Fruit fly (Drosophila melanogaster) whole organism, embryonic: Measurements from ENCODE around the gene CG6607.

Experiments used
- Aef1 ChIP-seq: fragments of 200-800 bp; sonication (Bioruptor generic); IDR thresholded peaks from 3 replicates; pipeline ENCODE4 v1.3.6; 2022; ENCODE audit warnings: missing biosample characterization, missing genetic modification characterization
- Asciz ChIP-seq: fragments of 200-800 bp; sonication (Bioruptor generic); optimal IDR thresholded peaks from 2 replicates; lab custom pipeline; 2017; ENCODE audit warnings: missing biosample characterization, mild to moderate bottlenecking, missing genetic modification characterization, missing genetic modification reagents
- Bteb2 ChIP-seq: fragments of 200-800 bp; sonication (Bioruptor generic); optimal IDR thresholded peaks from 2 replicates; lab custom pipeline; 2016; ENCODE audit warnings: missing biosample characterization, missing genetic modification characterization
- CG10274 ChIP-seq: fragments of 200-800 bp; sonication (Bioruptor generic); optimal IDR thresholded peaks from 3 replicates; lab custom pipeline; 2017; ENCODE audit warnings: missing biosample characterization, mild to moderate bottlenecking, missing genetic modification characterization
- CG10959 ChIP-seq: fragments of 200-800 bp; sonication (Bioruptor generic); IDR thresholded peaks from 2 replicates; pipeline ENCODE4 v1.3.6; 2022; ENCODE audit warnings: missing biosample characterization, missing genetic modification characterization
- CG10979 ChIP-seq: fragments of 200-800 bp; sonication (Bioruptor generic); optimal IDR thresholded peaks from 2 replicates; lab custom pipeline; 2018; ENCODE audit warnings: missing biosample characterization, mild to moderate bottlenecking, missing genetic modification characterization, moderate library complexity
- CG11247 ChIP-seq: fragments of 200-800 bp; sonication (Bioruptor generic); IDR thresholded peaks from 2 replicates; pipeline ENCODE4 v1.3.6; 2022; ENCODE audit warnings: missing biosample characterization, missing genetic modification characterization
- CG12744 ChIP-seq: fragments of 200-800 bp; sonication (Bioruptor generic); optimal IDR thresholded peaks from 2 replicates; lab custom pipeline; 2016; ENCODE audit warnings: missing biosample characterization, missing genetic modification characterization
- CG12769 ChIP-seq: fragments of 200-800 bp; sonication (Bioruptor generic); optimal IDR thresholded peaks from 2 replicates; lab custom pipeline; 2019; ENCODE audit warnings: missing biosample characterization, mild to moderate bottlenecking, missing genetic modification characterization, moderate library complexity
- CG14667 ChIP-seq: fragments of 200-800 bp; sonication (Bioruptor generic); IDR thresholded peaks from 2 replicates; pipeline ENCODE4 v1.3.6; 2022; ENCODE audit warnings: missing biosample characterization, missing genetic modification characterization
- CG15514 ChIP-seq: fragments of 200-800 bp; sonication (Bioruptor generic); optimal IDR thresholded peaks from 3 replicates; lab custom pipeline; 2017; ENCODE audit warnings: missing biosample characterization, missing genetic modification characterization, mild to moderate bottlenecking, moderate library complexity, missing genetic modification reagents
- CG1602 ChIP-seq: fragments of 200-800 bp; sonication (Bioruptor generic); optimal IDR thresholded peaks from 3 replicates; lab custom pipeline; 2016; ENCODE audit warnings: missing biosample characterization, missing genetic modification characterization
- CG3163 ChIP-seq: fragments of 200-800 bp; sonication (Bioruptor generic); optimal IDR thresholded peaks from 3 replicates; lab custom pipeline; 2016; ENCODE audit warnings: missing biosample characterization, missing genetic modification characterization
- CG33557 ChIP-seq: fragments of 200-800 bp; sonication (Bioruptor generic); optimal IDR thresholded peaks from 2 replicates; lab custom pipeline; 2019; ENCODE audit warnings: missing biosample characterization, mild to moderate bottlenecking, missing genetic modification characterization, moderate library complexity
- CG3838 ChIP-seq: fragments of 200-800 bp; sonication (Bioruptor generic); optimal IDR thresholded peaks from 3 replicates; lab custom pipeline; 2016; ENCODE audit warnings: missing biosample characterization, missing genetic modification characterization
- CG4328 ChIP-seq: fragments of 200-800 bp; sonication (Bioruptor generic); optimal IDR thresholded peaks from 3 replicates; lab custom pipeline; 2017; ENCODE audit warnings: missing biosample characterization, missing genetic modification reagents, missing genetic modification characterization
- CG4424 ChIP-seq: fragments of 200-800 bp; sonication (Bioruptor generic); optimal IDR thresholded peaks from 3 replicates; lab custom pipeline; 2016; ENCODE audit warnings: missing biosample characterization, missing genetic modification characterization
- CG6689 ChIP-seq: fragments of 200-800 bp; sonication (Bioruptor generic); IDR thresholded peaks from 2 replicates; pipeline ENCODE4 v1.3.6; 2022; ENCODE audit warnings: missing biosample characterization, missing genetic modification characterization
- CG7963 ChIP-seq: fragments of 200-800 bp; sonication (Bioruptor generic); IDR thresholded peaks from 3 replicates; pipeline ENCODE4 v1.3.6; 2022; ENCODE audit warnings: missing biosample characterization, missing genetic modification characterization; ENCODE audit not compliant: partially characterized antibody
- CG7987 ChIP-seq: fragments of 200-800 bp; sonication (Bioruptor generic); optimal IDR thresholded peaks from 2 replicates; lab custom pipeline; 2018; ENCODE audit warnings: missing biosample characterization, mild to moderate bottlenecking, missing genetic modification characterization, moderate library complexity
- CTCF ChIP-seq: fragments of 200-800 bp; sonication (Bioruptor generic); optimal IDR thresholded peaks from 2 replicates; lab custom pipeline; 2017; ENCODE audit warnings: missing biosample characterization, mild to moderate bottlenecking, missing genetic modification characterization, moderate library complexity
- Chrac-16 ChIP-seq: fragments of 200-800 bp; sonication (Bioruptor generic); optimal IDR thresholded peaks from 3 replicates; lab custom pipeline; 2016; ENCODE audit warnings: missing biosample characterization, missing genetic modification characterization
- D19A ChIP-seq: fragments of 200-800 bp; optimal IDR thresholded peaks from 3 replicates; lab custom pipeline; 2019; ENCODE audit warnings: missing biosample characterization, mild to moderate bottlenecking, missing genetic modification characterization, moderate library complexity
- Dbx ChIP-seq: fragments of 200-800 bp; sonication (Bioruptor generic); IDR thresholded peaks from 3 replicates; pipeline ENCODE4 v1.3.6; 2022; ENCODE audit warnings: missing biosample characterization, missing genetic modification characterization
- Dek ChIP-seq: fragments of 200-800 bp; sonication (Bioruptor generic); optimal IDR thresholded peaks from 3 replicates; lab custom pipeline; 2019; ENCODE audit warnings: missing biosample characterization, mild to moderate bottlenecking, missing genetic modification characterization, moderate library complexity
- Dip2 ChIP-seq: fragments of 200-800 bp; sonication (Bioruptor generic); IDR thresholded peaks from 2 replicates; pipeline ENCODE4 v1.3.6; 2022; ENCODE audit warnings: missing biosample characterization, missing genetic modification characterization
- Dll ChIP-seq: fragments of 200-800 bp; sonication (Bioruptor generic); IDR thresholded peaks from 4 replicates; pipeline ENCODE4 v1.3.6; 2022; ENCODE audit warnings: missing biosample characterization, missing genetic modification characterization; ENCODE audit not compliant: partially characterized antibody
- Ets97D ChIP-seq: fragments of 200-800 bp; sonication (Bioruptor generic); optimal IDR thresholded peaks from 3 replicates; lab custom pipeline; 2016; ENCODE audit warnings: missing biosample characterization, missing genetic modification characterization
- HLH54F ChIP-seq: fragments of 200-800 bp; sonication (Bioruptor generic); optimal IDR thresholded peaks from 3 replicates; lab custom pipeline; 2016; ENCODE audit warnings: missing biosample characterization, missing genetic modification characterization
- Hmr ChIP-seq: fragments of 200-800 bp; sonication (Bioruptor generic); optimal IDR thresholded peaks from 3 replicates; lab custom pipeline; 2017; ENCODE audit warnings: mild to moderate bottlenecking, missing biosample characterization, missing genetic modification reagents, missing genetic modification characterization
- MTF-1 ChIP-seq: fragments of 200-800 bp; sonication (Bioruptor generic); optimal IDR thresholded peaks from 2 replicates; lab custom pipeline; 2018; ENCODE audit warnings: missing biosample characterization, mild to moderate bottlenecking, missing genetic modification characterization, borderline replicate concordance
- Meics ChIP-seq: fragments of 200-800 bp; sonication (Bioruptor generic); optimal IDR thresholded peaks from 2 replicates; lab custom pipeline; 2017; ENCODE audit warnings: missing biosample characterization, mild to moderate bottlenecking, missing genetic modification characterization
- NK7.1 ChIP-seq: fragments of 200-800 bp; sonication (Bioruptor generic); optimal IDR thresholded peaks from 3 replicates; lab custom pipeline; 2016; ENCODE audit warnings: missing biosample characterization, missing genetic modification characterization
- Sox100B ChIP-seq: fragments of 200-800 bp; sonication (Bioruptor generic); optimal IDR thresholded peaks from 3 replicates; lab custom pipeline; 2018; ENCODE audit warnings: missing biosample characterization, mild to moderate bottlenecking, missing genetic modification characterization
- TFAM ChIP-seq: fragments of 200-800 bp; sonication (Bioruptor generic); optimal IDR thresholded peaks from 2 replicates; lab custom pipeline; 2017; ENCODE audit warnings: missing biosample characterization, missing genetic modification characterization, inconsistent platforms
- YL-1 ChIP-seq: fragments of 200-800 bp; sonication (Bioruptor generic); optimal IDR thresholded peaks from 3 replicates; lab custom pipeline; 2017; ENCODE audit warnings: missing biosample characterization, mild to moderate bottlenecking, missing genetic modification characterization
- ato ChIP-seq: fragments of 200-800 bp; sonication (Bioruptor generic); IDR thresholded peaks from 2 replicates; pipeline ENCODE4 v1.3.6; 2022; ENCODE audit warnings: missing biosample characterization, missing genetic modification characterization; ENCODE audit not compliant: partially characterized antibody
- en ChIP-seq: fragments of 200-800 bp; sonication (Bioruptor generic); optimal IDR thresholded peaks from 2 replicates; lab custom pipeline; 2016; ENCODE audit warnings: missing biosample characterization, missing genetic modification characterization
- fd64A ChIP-seq: fragments of 200-800 bp; sonication (Bioruptor generic); optimal IDR thresholded peaks from 3 replicates; lab custom pipeline; 2018; ENCODE audit warnings: missing biosample characterization, mild to moderate bottlenecking, missing genetic modification characterization
- gsb-n ChIP-seq: fragments of 200-800 bp; sonication (Bioruptor generic); optimal IDR thresholded peaks from 3 replicates; lab custom pipeline; 2018; ENCODE audit warnings: missing biosample characterization, mild to moderate bottlenecking, missing genetic modification characterization
- h ChIP-seq: fragments of >200 bp; optimal IDR thresholded peaks from 2 replicates; lab custom pipeline; 2017
- hkb ChIP-seq, 2 experiments: fragments of 200-800 bp in 1 of 2; fragments of >200 bp in 1 of 2; sonication (Bioruptor generic) in 1 of 2; IDR thresholded peaks in 1 of 2; optimal IDR thresholded peaks in 1 of 2; 2 replicates each; pipeline versions ENCODE4 v1.3.6 to Lab custom; 2017 to 2022; ENCODE audit warnings: missing biosample characterization in 1 of 2, missing genetic modification characterization in 1 of 2
- nerfin-2 ChIP-seq: fragments of 200-800 bp; sonication (Bioruptor generic); IDR thresholded peaks from 2 replicates; pipeline ENCODE4 v1.3.6; 2022; ENCODE audit warnings: missing biosample characterization, missing genetic modification characterization; ENCODE audit not compliant: partially characterized antibody
- pan ChIP-seq, 4 experiments: fragments of >200 bp in 3 of 4; fragments of 200-800 bp in 1 of 4; sonication (Bioruptor generic) in 1 of 4; optimal IDR thresholded peaks in 3 of 4; IDR thresholded peaks in 1 of 4; 2 replicates each; pipeline versions ENCODE4 v1.3.6 to Lab custom; 2017 to 2022; ENCODE audit warnings: missing biosample characterization in 2 of 4, missing genetic modification characterization in 2 of 4, mixed read lengths in 1 of 4
- pb ChIP-seq: fragments of 200-800 bp; sonication (Bioruptor generic); optimal IDR thresholded peaks from 3 replicates; lab custom pipeline; 2016; ENCODE audit warnings: missing biosample characterization, missing genetic modification characterization
- sd ChIP-seq: fragments of 200-800 bp; sonication (Bioruptor generic); optimal IDR thresholded peaks from 3 replicates; lab custom pipeline; 2018; ENCODE audit warnings: missing biosample characterization, mild to moderate bottlenecking, missing genetic modification characterization, moderate library complexity
- sr ChIP-seq: fragments of 200-800 bp; sonication (Bioruptor generic); IDR thresholded peaks from 3 replicates; pipeline ENCODE4 v1.3.6; 2022; ENCODE audit warnings: missing biosample characterization, missing genetic modification characterization
- ttk ChIP-seq: fragments of 200-800 bp; sonication (Bioruptor generic); IDR thresholded peaks from 2 replicates; pipeline ENCODE4 v2.1.2; 2022; ENCODE audit warnings: missing biosample characterization, missing genetic modification characterization
- tup ChIP-seq: fragments of 200-800 bp; sonication (Bioruptor generic); optimal IDR thresholded peaks from 2 replicates; lab custom pipeline; 2016; ENCODE audit warnings: missing biosample characterization, mild to moderate bottlenecking, missing genetic modification characterization, moderate library complexity
- twi ChIP-seq: fragments of 200-800 bp; optimal IDR thresholded peaks from 2 replicates; lab custom pipeline; 2019; ENCODE audit warnings: missing biosample characterization, mild to moderate bottlenecking, missing genetic modification characterization, moderate library complexity
- tx ChIP-seq: fragments of 200-800 bp; sonication (Bioruptor generic); optimal IDR thresholded peaks from 2 replicates; lab custom pipeline; 2016; ENCODE audit warnings: missing biosample characterization, missing genetic modification characterization

The CG6607 gene

DNA sequence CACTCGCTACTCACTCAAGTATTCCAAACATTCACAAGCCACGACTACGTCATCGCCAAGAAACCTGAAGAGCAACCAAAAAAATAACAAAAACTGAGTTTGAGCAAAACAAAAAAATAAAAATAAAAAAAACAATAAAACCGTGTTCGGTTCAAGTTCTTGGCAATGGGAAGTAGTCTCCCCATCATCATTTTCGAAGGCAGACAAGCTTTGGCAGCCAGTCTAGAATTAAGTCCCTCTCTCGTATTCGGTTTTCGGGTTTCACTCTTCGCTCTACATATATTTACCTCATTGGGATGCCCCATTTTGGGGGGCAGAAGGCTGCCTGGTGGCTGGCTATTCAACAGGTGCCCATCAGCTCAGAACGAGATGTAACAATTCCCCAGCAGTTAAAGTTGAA, 22.0 kb downstream of the CG6607 start (continued):
- TF ChIP-seq hkb (optimal IDR thresholded peaks at IDR 0.05; lab: Kevin White, UChicago) (no peak), hkb (GFP tag; IDR thresholded peaks at IDR 0.05; lab: Robert Waterston, UW) (no peak), Aef1 (GFP tag; lab: Robert Waterston, UW) (no peak), CG4328 (GFP tag; lab: Kevin White, UChicago) (no peak), Sox100B (GFP tag; lab: Kevin White, UChicago) (no peak), gsb-n (tag; lab: Kevin White, UChicago) (no peak), Dll (GFP tag; lab: Robert Waterston, UW) (no peak), Asciz (no peak), CG7987 (GFP tag; lab: Kevin White, UChicago) (no peak), sr (no peak), CG11247 (GFP tag; lab: Robert Waterston, UW) (no peak), CG10274 (GFP tag; lab: Kevin White, UChicago) (no peak), CG6689 (GFP tag; lab: Robert Waterston, UW) (no peak), MTF-1 (GFP tag; lab: Kevin White, UChicago) (no peak), D19A (tag; lab: Kevin White, UChicago) (no peak), CG14667 (GFP tag; lab: Robert Waterston, UW) (no peak), CG7963 (GFP tag; lab: Robert Waterston, UW) (0 out of 3 replicates have a peak, but pooled peaks have one; percentile 27), NK7.1 (GFP tag; lab: Kevin White, UChicago) (no peak), nerfin-2 (GFP tag; lab: Robert Waterston, UW) (no peak), CG33557 (no peak), twi (no peak), h (lab: Kevin White, UChicago) (no peak), CG10979 (tag; lab: Kevin White, UChicago) (no peak), tup (no peak), YL-1 (GFP tag; lab: Kevin White, UChicago) (no peak), HLH54F (GFP tag; lab: Kevin White, UChicago) (no peak), Meics (GFP tag; lab: Kevin White, UChicago) (no peak), Dip2 (GFP tag; lab: Robert Waterston, UW) (no peak), en (GFP tag; lab: Kevin White, UChicago) (no peak), ato (GFP tag; lab: Robert Waterston, UW) (no peak), CG15514 (GFP tag; lab: Kevin White, UChicago) (no peak), TFAM (GFP tag; lab: Kevin White, UChicago) (no peak), Ets97D (GFP tag; lab: Kevin White, UChicago) (no peak), ttk (GFP tag; lab: Robert Waterston, UW) (no peak), Bteb2 (GFP tag; lab: Kevin White, UChicago) (no peak), Dek (tag; lab: Kevin White, UChicago) (no peak), CG1602 (no peak), pan (optimal IDR thresholded peaks at IDR 0.05; lab: Kevin White, UChicago) (no peak), pan (GFP tag; optimal IDR thresholded peaks at IDR 0.05 in 1 of 2, IDR thresholded peaks at IDR 0.05 in 1 of 2) (no peak), CG3163 (GFP tag; lab: Kevin White, UChicago) (no peak), fd64A (GFP tag; lab: Kevin White, UChicago) (no peak), CTCF (GFP tag; lab: Kevin White, UChicago) (no peak), CG4424 (GFP tag; lab: Kevin White, UChicago) (no peak), CG3838 (GFP tag; lab: Kevin White, UChicago) (no peak), pb (no peak), Chrac-16 (GFP tag; lab: Kevin White, UChicago) (no peak), Dbx (GFP tag; lab: Robert Waterston, UW) (0 out of 3 replicates have a peak, but pooled peaks have one; percentile 12), CG10959 (no peak), tx (GFP tag; lab: Kevin White, UChicago) (no peak), CG12769 (peak; percentile 82), Hmr (GFP tag; lab: Kevin White, UChicago) (no peak), sd (tag; lab: Kevin White, UChicago) (peak; percentile 81), CG12744 (GFP tag; lab: Kevin White, UChicago) (no peak)
